Fruit fly (Drosophila melanogaster) whole organism, embryonic: Measurements from ENCODE around the gene mmy.

Source experiments
- CG12155 ChIP-seq: fragments of 200-800 bp; sonication (Bioruptor generic); optimal IDR thresholded peaks from 3 replicates; lab custom pipeline; 2016; ENCODE audit warnings: missing biosample characterization, missing genetic modification characterization
- CG12769 ChIP-seq: fragments of 200-800 bp; sonication (Bioruptor generic); optimal IDR thresholded peaks from 2 replicates; lab custom pipeline; 2019; ENCODE audit warnings: missing biosample characterization, mild to moderate bottlenecking, missing genetic modification characterization, moderate library complexity
- CG15011 ChIP-seq: fragments of 200-800 bp; sonication (Bioruptor generic); optimal IDR thresholded peaks from 3 replicates; lab custom pipeline; 2018; ENCODE audit warnings: missing biosample characterization, mild to moderate bottlenecking, missing genetic modification characterization
- CG15696 ChIP-seq: fragments of 200-800 bp; sonication (Bioruptor generic); optimal IDR thresholded peaks from 2 replicates; lab custom pipeline; 2019; ENCODE audit warnings: missing biosample characterization, mild to moderate bottlenecking, missing genetic modification characterization, moderate library complexity
- CG18619 ChIP-seq: fragments of 200-800 bp; sonication (Bioruptor generic); optimal IDR thresholded peaks from 3 replicates; lab custom pipeline; 2017; ENCODE audit warnings: missing biosample characterization, mild to moderate bottlenecking, missing genetic modification characterization
- CG5245 ChIP-seq: fragments of 200-800 bp; sonication (Bioruptor generic); optimal IDR thresholded peaks from 3 replicates; lab custom pipeline; 2016; ENCODE audit warnings: missing biosample characterization, missing genetic modification characterization
- CG8281 ChIP-seq: fragments of 200-800 bp; sonication (Bioruptor generic); optimal IDR thresholded peaks from 2 replicates; lab custom pipeline; 2018; ENCODE audit warnings: missing biosample characterization, mild to moderate bottlenecking, missing genetic modification characterization, moderate library complexity
- CG8290 ChIP-seq, 3 experiments: fragments of 200-800 bp; sonication (Bioruptor generic); optimal IDR thresholded peaks; 2 replicates each; lab custom pipeline; 2016 to 2019; ENCODE audit warnings: missing biosample characterization in 3 of 3, missing genetic modification characterization in 3 of 3, mild to moderate bottlenecking in 2 of 3, moderate library complexity in 1 of 3
- Dbx ChIP-seq: fragments of 200-800 bp; sonication (Bioruptor generic); IDR thresholded peaks from 3 replicates; pipeline ENCODE4 v1.3.6; 2022; ENCODE audit warnings: missing biosample characterization, missing genetic modification characterization
- Hr51 ChIP-seq, 2 experiments: fragments of 200-800 bp; sonication (Bioruptor generic); optimal IDR thresholded peaks; 2 replicates in 1 of 2; 3 replicates in 1 of 2; lab custom pipeline; 2016 to 2018; ENCODE audit warnings: missing biosample characterization in 2 of 2, missing genetic modification characterization in 2 of 2, mild to moderate bottlenecking in 1 of 2, moderate library complexity in 1 of 2
- MESR4 ChIP-seq: fragments of 200-800 bp; sonication (Bioruptor generic); optimal IDR thresholded peaks from 2 replicates; lab custom pipeline; 2018; ENCODE audit warnings: missing biosample characterization, mild to moderate bottlenecking, missing genetic modification characterization, moderate library complexity
- br ChIP-seq: fragments of >200 bp; optimal IDR thresholded peaks from 2 replicates; lab custom pipeline; 2017
- ham ChIP-seq: fragments of 200-800 bp; sonication (Bioruptor generic); IDR thresholded peaks from 2 replicates; pipeline ENCODE4 v1.3.6; 2022; ENCODE audit warnings: missing biosample characterization, missing genetic modification characterization

dm6 chr2L:6479226-6479906 is 5.7 kb upstream of the mmy start:
- TF ChIP-seq CG5245 = no peak
- TF ChIP-seq CG12155 = peak; percentile 17
- TF ChIP-seq br (lab: Kevin White, UChicago) = no peak
- TF ChIP-seq CG12769 = peak; percentile 70
- peak; percentile 19 for TF ChIP-seq CG15696 (tag; lab: Kevin White, UChicago)
- TF ChIP-seq CG8290 (GFP tag; optimal IDR thresholded peaks at IDR 0.05; lab: Kevin White, UChicago) = no peak
- peak; percentile 46 to 83 for TF ChIP-seq CG8290 (tag; optimal IDR thresholded peaks at IDR 0.05; lab: Kevin White, UChicago)
- no peak for TF ChIP-seq CG8281 (tag; lab: Kevin White, UChicago)
- TF ChIP-seq Dbx (GFP tag; lab: Robert Waterston, UW) = no peak
- TF ChIP-seq ham (GFP tag; lab: Robert Waterston, UW) = no peak
- peak; percentile 34 for TF ChIP-seq CG18619 (GFP tag; lab: Kevin White, UChicago)
- peak; percentile 34 for TF ChIP-seq CG15011 (GFP tag; lab: Kevin White, UChicago)
- TF ChIP-seq Hr51 (GFP tag; optimal IDR thresholded peaks at IDR 0.05; lab: Kevin White, UChicago) = no peak
- TF ChIP-seq MESR4 (GFP tag; lab: Kevin White, UChicago) = no peak
